Fruit fly (Drosophila melanogaster) S2 (cell line): ENCODE data around the gene Cyp313a5.

Source experiments
- CG8478 ChIP-seq: fragments of >200 bp; optimal IDR thresholded peaks from 2 replicates; lab custom pipeline; 2018
- CTCF ChIP-seq, 2 experiments: fragments of >200 bp; optimal IDR thresholded peaks; 2 replicates each; lab custom pipeline; 2018

DNA sequence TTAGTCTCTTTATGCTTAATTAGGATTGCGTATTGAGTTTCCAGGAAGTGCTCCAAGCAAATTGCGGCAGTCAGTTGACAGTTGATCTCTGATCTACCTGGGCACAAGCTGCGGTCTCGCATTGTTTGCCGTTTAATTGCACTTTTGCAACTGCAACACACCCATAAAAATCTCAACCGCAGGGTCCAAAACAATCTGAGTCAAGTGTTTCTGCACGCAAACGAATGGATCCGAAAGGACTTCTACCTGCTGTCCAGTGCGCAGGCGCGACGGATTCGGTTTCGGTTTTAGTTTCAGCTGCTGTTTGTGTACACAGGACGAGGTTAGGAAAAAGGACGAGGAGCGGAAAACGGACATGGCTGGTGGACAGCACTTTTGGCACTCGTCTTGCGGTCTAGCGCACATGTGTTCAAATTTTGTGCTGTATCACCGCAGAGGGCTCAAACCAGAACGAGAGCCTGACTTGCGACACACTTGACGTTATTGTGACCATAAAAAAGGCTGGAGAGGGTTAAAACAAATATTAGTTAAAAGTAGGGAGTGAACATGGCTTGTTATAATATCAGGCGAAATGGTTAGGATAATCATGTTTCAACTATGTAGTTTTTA, 18.1 kb upstream of the Cyp313a5 start:
- TF ChIP-seq CG8478, result no peak
- TF ChIP-seq CTCF (optimal IDR thresholded peaks at IDR 0.05; lab: Kevin White, UChicago), result no peak
